Worm (Caenorhabditis elegans): ENCODE measurements around the gene adss-1.

DNA sequence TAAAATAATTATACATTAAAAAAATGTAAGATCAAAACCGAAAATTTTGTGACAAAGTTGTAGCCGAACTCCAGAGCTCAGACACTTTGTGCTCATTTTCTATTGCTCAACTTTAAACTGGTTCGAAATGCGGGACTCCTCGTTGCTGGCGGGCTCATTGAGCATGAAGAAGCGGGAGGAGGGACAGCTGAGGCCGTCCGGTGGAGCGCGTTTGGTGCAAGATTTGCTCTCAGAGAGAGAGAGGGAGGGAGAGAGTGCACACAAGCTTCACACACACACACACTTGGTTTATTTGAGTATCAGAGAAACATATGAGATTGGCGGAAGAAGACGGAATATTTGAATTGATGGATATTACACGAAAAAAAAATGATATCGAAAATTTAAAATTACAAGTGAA is 12.6 kb downstream of the adss-1 start:
- TF ChIP-seq ref-1 (GFP tag; conservative IDR thresholded peaks at IDR 0.05) (no peak), ztf-23 (GFP tag; IDR thresholded peaks at IDR 0.05) (no peak)
